Fruit fly (Drosophila melanogaster) whole organism, pupa: Measurements from ENCODE around the gene betaggt-I.
A peak's percentile ranks its signal among the peaks of the same experiment; 100 is the strongest.

ENCODE experiments used
- CG10348 ChIP-seq: fragments of 200-800 bp; sonication (Bioruptor generic); IDR thresholded peaks from 2 replicates; pipeline ENCODE4 v1.3.6; 2022; ENCODE audit warnings: missing biosample characterization, missing genetic modification characterization
- CG12605 ChIP-seq: fragments of 200-800 bp; sonication (Bioruptor generic); IDR thresholded peaks from 2 replicates; pipeline ENCODE4 v1.3.6; 2022; ENCODE audit warnings: missing biosample characterization, missing genetic modification characterization
- CG13204 ChIP-seq: fragments of 200-800 bp; sonication (Bioruptor generic); optimal IDR thresholded peaks from 2 replicates; lab custom pipeline; 2018; ENCODE audit warnings: missing biosample characterization, mild to moderate bottlenecking, missing genetic modification characterization, moderate library complexity
- CG14655 ChIP-seq: fragments of 200-800 bp; sonication (Bioruptor generic); optimal IDR thresholded peaks from 3 replicates; lab custom pipeline; 2017; ENCODE audit warnings: mild to moderate bottlenecking, missing biosample characterization, missing genetic modification reagents, missing genetic modification characterization
- CG15710 ChIP-seq: fragments of 200-800 bp; sonication (Bioruptor generic); optimal IDR thresholded peaks from 2 replicates; lab custom pipeline; 2018; ENCODE audit warnings: missing biosample characterization, mild to moderate bottlenecking, missing genetic modification characterization, moderate library complexity
- CG17806 ChIP-seq: fragments of 200-800 bp; sonication (Bioruptor generic); optimal IDR thresholded peaks from 2 replicates; lab custom pipeline; 2018; ENCODE audit warnings: missing biosample characterization, mild to moderate bottlenecking, missing genetic modification characterization, moderate library complexity
- CG32121 ChIP-seq: fragments of 200-800 bp; sonication (Bioruptor generic); IDR thresholded peaks from 2 replicates; pipeline ENCODE4 v1.3.6; 2022; ENCODE audit warnings: missing biosample characterization, missing genetic modification characterization
- CG34367 ChIP-seq: fragments of 200-800 bp; sonication (Bioruptor generic); optimal IDR thresholded peaks from 2 replicates; lab custom pipeline; 2018; ENCODE audit warnings: missing biosample characterization, mild to moderate bottlenecking, missing genetic modification characterization
- CG4496 ChIP-seq: fragments of 200-800 bp; sonication (Bioruptor generic); IDR thresholded peaks from 3 replicates; pipeline ENCODE4 v1.3.6; 2022; ENCODE audit warnings: missing biosample characterization, missing genetic modification characterization
- CG8159 ChIP-seq: fragments of 200-800 bp; sonication (Bioruptor generic); optimal IDR thresholded peaks from 3 replicates; lab custom pipeline; 2018; ENCODE audit warnings: missing biosample characterization, mild to moderate bottlenecking, missing genetic modification characterization, moderate library complexity
- CG8301 ChIP-seq: fragments of 200-800 bp; sonication (Bioruptor generic); optimal IDR thresholded peaks from 2 replicates; lab custom pipeline; 2018; ENCODE audit warnings: missing biosample characterization, mild to moderate bottlenecking, missing genetic modification characterization
- CG9948 ChIP-seq: fragments of 200-800 bp; sonication (Bioruptor generic); optimal IDR thresholded peaks from 2 replicates; lab custom pipeline; 2018; ENCODE audit warnings: missing biosample characterization, mild to moderate bottlenecking, missing genetic modification characterization, moderate library complexity
- D1 ChIP-seq: fragments of 200-800 bp; sonication (Bioruptor generic); optimal IDR thresholded peaks from 2 replicates; lab custom pipeline; 2018; ENCODE audit warnings: missing biosample characterization, mild to moderate bottlenecking, missing genetic modification characterization, moderate library complexity
- EcR ChIP-seq: fragments of 200-800 bp; sonication (Bioruptor generic); optimal IDR thresholded peaks from 3 replicates; lab custom pipeline; 2019; ENCODE audit warnings: missing biosample characterization, missing genetic modification characterization, mild to moderate bottlenecking, moderate library complexity, missing genetic modification reagents
- Ets98B ChIP-seq: fragments of 200-800 bp; sonication (Bioruptor generic); IDR thresholded peaks from 2 replicates; pipeline ENCODE4 v1.3.6; 2022; ENCODE audit warnings: missing biosample characterization, missing genetic modification characterization
- Pif1A ChIP-seq: fragments of 200-800 bp; sonication (Bioruptor generic); optimal IDR thresholded peaks from 3 replicates; lab custom pipeline; 2016; ENCODE audit warnings: missing biosample characterization, missing genetic modification characterization
- Pif1B ChIP-seq: fragments of 200-800 bp; sonication (Bioruptor generic); optimal IDR thresholded peaks from 3 replicates; lab custom pipeline; 2016; ENCODE audit warnings: missing biosample characterization, missing genetic modification characterization
- Snoo ChIP-seq: fragments of 200-800 bp; sonication (Bioruptor generic); optimal IDR thresholded peaks from 3 replicates; lab custom pipeline; 2017; ENCODE audit warnings: missing biosample characterization, mild to moderate bottlenecking, missing genetic modification characterization, inconsistent platforms
- fd96Ca ChIP-seq: fragments of 200-800 bp; sonication (Bioruptor generic); IDR thresholded peaks from 3 replicates; pipeline ENCODE4 v1.3.6; 2022; ENCODE audit warnings: missing biosample characterization, missing genetic modification characterization
- gl ChIP-seq: fragments of 200-800 bp; sonication (Bioruptor generic); optimal IDR thresholded peaks from 2 replicates; lab custom pipeline; 2018; ENCODE audit warnings: missing biosample characterization, mild to moderate bottlenecking, missing genetic modification characterization
- rn ChIP-seq: fragments of 200-800 bp; sonication (Bioruptor generic); IDR thresholded peaks from 2 replicates; pipeline ENCODE4 v1.3.6; 2022; ENCODE audit warnings: missing biosample characterization, missing genetic modification characterization

Gene betaggt-I

DNA sequence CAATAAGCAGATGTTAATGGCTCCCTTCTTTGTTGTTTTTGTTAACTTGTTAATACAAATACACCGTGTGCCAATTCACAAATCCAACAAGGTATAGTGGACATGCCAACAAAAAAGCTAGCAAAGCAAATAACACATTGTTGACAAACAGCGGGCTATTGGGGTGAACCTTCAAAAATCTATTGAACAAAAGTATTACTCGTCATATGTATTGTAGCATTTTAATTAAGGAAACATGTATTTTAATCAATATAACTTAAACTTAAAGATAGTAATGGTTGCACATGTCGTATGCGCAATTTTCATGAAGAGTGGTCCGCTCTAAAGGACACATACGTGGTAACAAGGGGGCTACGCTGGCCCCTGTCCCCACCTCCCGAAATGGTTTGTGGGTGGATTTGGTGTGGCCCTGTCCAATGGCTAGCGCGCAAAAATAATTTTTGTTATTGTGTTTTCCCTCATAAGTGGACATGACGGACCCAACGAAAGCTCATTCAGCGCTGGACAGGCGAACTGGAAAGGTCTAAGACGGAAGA is 3.1 kb upstream of the betaggt-I start, which contains the start of gene synr:
Gene synr (plus strand): TSS at position 486 of the 536 bp plus-strand sequence.
- TF ChIP-seq CG8159 (tag; lab: Kevin White, UChicago) (peak; percentile 24), gl (tag; lab: Kevin White, UChicago) (no peak)

DNA sequence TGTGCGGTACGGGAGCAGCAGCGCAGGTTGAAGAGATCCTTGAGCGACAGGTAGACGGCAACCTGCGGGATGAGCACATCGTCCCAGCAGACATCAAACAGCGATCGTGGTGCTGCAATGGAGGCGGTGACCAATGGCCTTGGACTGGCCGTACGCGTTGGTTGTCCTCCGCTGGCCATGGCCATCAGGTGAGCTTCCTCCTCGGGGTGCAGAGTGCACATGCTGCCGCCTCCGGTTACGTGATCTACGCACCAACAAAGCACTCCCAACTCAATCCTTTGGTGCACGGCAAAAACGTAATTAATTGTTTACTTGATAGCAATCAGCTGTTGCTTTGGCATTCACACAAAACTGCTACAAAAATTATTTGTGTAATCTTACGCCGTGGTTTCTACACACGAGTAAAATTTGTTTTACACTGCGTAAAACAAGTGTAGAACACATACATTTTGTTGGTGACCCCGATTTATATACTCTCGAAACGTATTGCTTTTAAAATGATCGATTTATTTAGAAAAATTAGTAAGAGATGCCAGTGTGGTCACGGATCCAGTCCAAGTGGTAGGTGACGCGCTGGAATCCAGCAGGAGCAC is 4.2 kb downstream of the betaggt-I start, which contains the start of gene jet:
Gene jet (minus strand): TSS at position 332 of the 593 bp plus-strand sequence.
- TF ChIP-seq CG17806 (no peak), fd96Ca (GFP tag; lab: Robert Waterston, UW) (no peak), Pif1B (GFP tag; lab: Kevin White, UChicago) (no peak), gl (tag; lab: Kevin White, UChicago) (no peak), EcR (GFP tag; lab: Kevin White, UChicago) (no peak), CG14655 (GFP tag; lab: Kevin White, UChicago) (no peak), CG8301 (tag; lab: Kevin White, UChicago) (no peak), CG15710 (tag; lab: Kevin White, UChicago) (no peak), CG13204 (GFP tag; lab: Kevin White, UChicago) (no peak), CG9948 (no peak)

DNA sequence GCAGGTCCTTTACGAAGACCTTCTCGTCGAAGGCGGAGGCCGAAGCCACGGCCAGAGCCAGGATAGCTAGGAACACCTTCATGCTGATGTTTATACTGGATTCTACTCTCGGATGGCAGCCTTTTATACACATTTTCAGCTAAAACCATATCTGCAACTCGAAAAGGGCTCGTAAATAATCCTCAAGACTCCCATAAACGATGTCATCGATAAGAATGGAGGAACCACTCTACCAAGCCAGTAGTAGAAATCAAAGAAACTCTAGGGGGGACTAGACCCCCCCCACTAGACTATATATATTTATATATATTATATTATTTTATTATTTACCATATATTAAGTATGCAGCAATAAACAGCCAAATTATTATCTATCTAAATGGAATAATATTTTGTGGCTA is 5.3 kb downstream of the betaggt-I start, which contains the start of gene Jon25Biii:
Gene Jon25Biii (minus strand): TSS at position 101 of the 400 bp plus-strand sequence.
- TF ChIP-seq CG12605 (GFP tag; lab: Robert Waterston, UW), result no peak
- TF ChIP-seq CG32121 (GFP tag; lab: Robert Waterston, UW), result no peak
- no peak for TF ChIP-seq EcR (GFP tag; lab: Kevin White, UChicago)
- TF ChIP-seq CG15710 (tag; lab: Kevin White, UChicago), result no peak
- TF ChIP-seq Pif1A (GFP tag; lab: Kevin White, UChicago), result no peak
- no peak for TF ChIP-seq CG17806
- TF ChIP-seq Ets98B, result no peak

DNA sequence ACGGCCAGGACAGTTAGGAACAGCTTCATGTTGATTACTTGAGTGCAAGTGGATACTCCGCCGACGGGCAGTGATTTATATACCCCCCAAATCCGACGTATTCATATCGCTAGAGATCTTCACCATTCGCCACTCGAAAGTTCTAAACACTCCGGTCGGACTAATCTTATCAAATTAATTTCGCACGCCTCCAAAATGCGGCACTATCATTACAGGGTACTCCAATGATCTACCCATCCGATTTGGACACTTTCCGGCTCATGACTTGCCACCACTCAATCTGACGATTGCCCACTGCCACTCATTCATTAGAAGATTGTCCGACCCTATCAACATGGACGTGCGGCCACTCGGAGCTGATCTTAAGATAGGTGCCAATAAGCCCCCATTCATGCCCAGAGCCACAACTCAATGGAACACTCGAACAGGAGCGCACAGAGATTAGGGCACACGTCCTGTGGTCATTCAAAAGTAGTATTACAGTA is 7.7 kb downstream of the betaggt-I start, which contains the start of gene Jon25Bii:
Gene Jon25Bii (minus strand): TSS at position 51 of the 485 bp plus-strand sequence.
- no peak for TF ChIP-seq CG10348 (GFP tag; lab: Robert Waterston, UW)
- no peak for TF ChIP-seq CG14655 (GFP tag; lab: Kevin White, UChicago)
- no peak for TF ChIP-seq D1
- no peak for TF ChIP-seq gl (tag; lab: Kevin White, UChicago)
- no peak for TF ChIP-seq CG12605 (GFP tag; lab: Robert Waterston, UW)
- TF ChIP-seq, all 21 proteins: peak for 0

DNA sequence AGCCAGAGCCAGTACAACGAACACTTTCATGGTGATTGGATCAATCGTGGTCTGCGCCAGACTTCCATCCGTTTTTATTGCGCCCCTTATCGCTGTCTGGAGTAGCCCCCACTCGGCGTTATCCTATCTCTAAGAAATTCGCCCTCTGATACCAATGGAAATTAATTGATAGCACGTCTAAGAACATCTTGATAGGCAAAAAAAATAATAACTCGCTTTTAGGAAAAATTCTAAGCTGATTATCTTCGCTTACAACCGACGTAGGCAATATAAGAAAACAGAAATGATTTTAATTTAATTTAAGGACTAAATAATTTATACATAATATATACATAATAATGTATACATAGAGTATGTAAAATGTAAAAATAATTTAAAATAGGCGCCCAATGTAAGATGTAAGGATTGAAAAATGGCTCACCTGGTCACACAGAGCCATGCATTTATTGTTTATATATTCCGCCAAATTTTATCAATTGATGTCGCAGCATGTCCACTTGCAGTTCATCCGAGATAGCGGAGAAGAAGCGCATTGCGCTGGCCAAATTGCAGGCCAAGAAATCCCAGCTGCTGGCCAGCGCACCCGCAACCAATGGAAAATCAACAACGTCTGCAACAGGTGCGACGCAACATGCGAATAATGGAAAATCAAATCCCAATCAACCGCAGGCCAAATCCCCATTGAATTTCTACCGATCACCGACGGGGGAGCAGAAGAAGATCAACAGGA is 9.9 kb downstream of the betaggt-I start, which contains the start of the genes Jon25Bi and Marcal1:
Gene Jon25Bi (minus strand): TSS at position 51 of the 730 bp plus-strand sequence.
Gene Marcal1 (plus strand): TSS at position 416 of the 730 bp plus-strand sequence.
- no peak for TF ChIP-seq Pif1B (GFP tag; lab: Kevin White, UChicago)
- TF ChIP-seq EcR (GFP tag; lab: Kevin White, UChicago), result no peak
- TF ChIP-seq rn (GFP tag; lab: Robert Waterston, UW), result no peak
- no peak for TF ChIP-seq gl (tag; lab: Kevin White, UChicago)
- TF ChIP-seq CG13204 (GFP tag; lab: Kevin White, UChicago), result no peak
- TF ChIP-seq fd96Ca (GFP tag; lab: Robert Waterston, UW), result no peak
- TF ChIP-seq Snoo (tag; lab: Kevin White, UChicago), result no peak
- TF ChIP-seq CG12605 (GFP tag; lab: Robert Waterston, UW), result no peak
- no peak for TF ChIP-seq CG14655 (GFP tag; lab: Kevin White, UChicago)
- TF ChIP-seq CG15710 (tag; lab: Kevin White, UChicago), result no peak
- no peak for TF ChIP-seq Ets98B
- no peak for TF ChIP-seq CG9948
- TF ChIP-seq CG10348 (GFP tag; lab: Robert Waterston, UW), result no peak

DNA sequence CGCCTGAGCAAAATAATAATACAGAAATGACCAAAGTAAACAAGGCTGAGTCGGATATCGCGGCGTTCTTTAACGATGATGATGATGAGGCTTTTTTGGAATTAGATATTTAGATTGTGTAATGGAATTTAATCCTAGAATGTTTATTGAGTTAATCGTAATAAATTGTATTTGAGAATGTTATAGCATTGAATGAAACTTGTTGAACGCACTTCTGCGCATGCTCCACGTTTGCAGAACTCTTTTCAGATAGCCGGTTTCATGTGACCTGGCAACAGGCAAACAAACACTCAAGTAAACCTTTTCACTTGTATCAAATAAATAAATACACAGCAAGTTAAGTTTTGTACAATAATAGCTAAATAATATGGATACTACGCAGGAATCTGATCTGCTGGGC is 12.7 kb downstream of the betaggt-I start, which contains the start of gene CG34124:
Gene CG34124 (plus strand): TSS at position 301 of the 400 bp plus-strand sequence.
- TF ChIP-seq fd96Ca (GFP tag; lab: Robert Waterston, UW), result no peak
- TF ChIP-seq D1, result no peak
- no peak for TF ChIP-seq Pif1A (GFP tag; lab: Kevin White, UChicago)
- TF ChIP-seq EcR (GFP tag; lab: Kevin White, UChicago), result no peak
- TF ChIP-seq Snoo (tag; lab: Kevin White, UChicago), result no peak
- TF ChIP-seq CG15710 (tag; lab: Kevin White, UChicago), result no peak
- TF ChIP-seq CG10348 (GFP tag; lab: Robert Waterston, UW), result no peak
- TF ChIP-seq CG4496 (GFP tag; lab: Robert Waterston, UW), result no peak
- TF ChIP-seq Ets98B, result no peak
- no peak for TF ChIP-seq Pif1B (GFP tag; lab: Kevin White, UChicago)
- TF ChIP-seq gl (tag; lab: Kevin White, UChicago), result no peak
- no peak for TF ChIP-seq CG34367 (tag; lab: Kevin White, UChicago)
- no peak for TF ChIP-seq CG9948
- TF ChIP-seq CG17806, result no peak
- TF ChIP-seq CG32121 (GFP tag; lab: Robert Waterston, UW), result no peak
